Fruit fly (Drosophila melanogaster) whole organism, embryonic: ENCODE results near the gene Rhp.
A peak's percentile ranks its signal among the peaks of the same experiment; 100 is the strongest.

Experiments
- Blimp-1 ChIP-seq: fragments of 200-800 bp; sonication (Bioruptor generic); optimal IDR thresholded peaks from 3 replicates; lab custom pipeline; 2018; ENCODE audit warnings: missing biosample characterization, missing genetic modification characterization, mild to moderate bottlenecking, moderate library complexity, missing genetic modification reagents
- BtbVII ChIP-seq: fragments of 200-800 bp; sonication (Bioruptor generic); optimal IDR thresholded peaks from 3 replicates; lab custom pipeline; 2017; ENCODE audit warnings: missing biosample characterization, mild to moderate bottlenecking, missing genetic modification characterization
- CG10959 ChIP-seq: fragments of 200-800 bp; sonication (Bioruptor generic); IDR thresholded peaks from 2 replicates; pipeline ENCODE4 v1.3.6; 2022; ENCODE audit warnings: missing biosample characterization, missing genetic modification characterization
- CG10979 ChIP-seq: fragments of 200-800 bp; sonication (Bioruptor generic); optimal IDR thresholded peaks from 2 replicates; lab custom pipeline; 2018; ENCODE audit warnings: missing biosample characterization, mild to moderate bottlenecking, missing genetic modification characterization, moderate library complexity
- CG11696 ChIP-seq: fragments of 200-800 bp; sonication (Bioruptor generic); IDR thresholded peaks from 2 replicates; pipeline ENCODE4 v1.3.6; 2022; ENCODE audit warnings: missing biosample characterization, missing genetic modification characterization
- CG12769 ChIP-seq: fragments of 200-800 bp; sonication (Bioruptor generic); optimal IDR thresholded peaks from 2 replicates; lab custom pipeline; 2019; ENCODE audit warnings: missing biosample characterization, mild to moderate bottlenecking, missing genetic modification characterization, moderate library complexity
- CG13287 ChIP-seq: fragments of 200-800 bp; sonication (Bioruptor generic); IDR thresholded peaks from 2 replicates; pipeline ENCODE4 v1.3.6; 2022; ENCODE audit warnings: missing biosample characterization, missing genetic modification characterization; ENCODE audit not compliant: partially characterized antibody
- CG13424 ChIP-seq: fragments of 200-800 bp; sonication (Bioruptor generic); optimal IDR thresholded peaks from 2 replicates; lab custom pipeline; 2019; ENCODE audit warnings: missing biosample characterization, mild to moderate bottlenecking, missing genetic modification characterization, moderate library complexity
- CG17359 ChIP-seq: fragments of 200-800 bp; sonication (Bioruptor generic); optimal IDR thresholded peaks from 3 replicates; lab custom pipeline; 2018; ENCODE audit warnings: missing biosample characterization, mild to moderate bottlenecking, missing genetic modification characterization, moderate library complexity
- CG17912 ChIP-seq: fragments of 200-800 bp; sonication (Bioruptor generic); optimal IDR thresholded peaks from 2 replicates; lab custom pipeline; 2018; ENCODE audit warnings: missing biosample characterization, mild to moderate bottlenecking, missing genetic modification characterization
- CG18619 ChIP-seq: fragments of 200-800 bp; sonication (Bioruptor generic); optimal IDR thresholded peaks from 3 replicates; lab custom pipeline; 2017; ENCODE audit warnings: missing biosample characterization, mild to moderate bottlenecking, missing genetic modification characterization
- CG2199 ChIP-seq: fragments of 200-800 bp; sonication (Bioruptor generic); IDR thresholded peaks from 3 replicates; pipeline ENCODE4 v1.3.6; 2022; ENCODE audit warnings: missing biosample characterization, missing genetic modification characterization
- CG4360 ChIP-seq: fragments of 200-800 bp; sonication (Bioruptor generic); IDR thresholded peaks from 2 replicates; pipeline ENCODE4 v1.3.6; 2022; ENCODE audit warnings: missing biosample characterization, missing genetic modification characterization
- CG5180 ChIP-seq: fragments of 200-800 bp; sonication (Bioruptor generic); optimal IDR thresholded peaks from 3 replicates; lab custom pipeline; 2017; ENCODE audit warnings: missing biosample characterization, missing genetic modification characterization, mild to moderate bottlenecking, moderate library complexity, missing genetic modification reagents
- CG6813 ChIP-seq: fragments of 200-800 bp; sonication (Bioruptor generic); optimal IDR thresholded peaks from 2 replicates; lab custom pipeline; 2017; ENCODE audit warnings: missing biosample characterization, missing genetic modification characterization, mild to moderate bottlenecking, moderate library complexity, missing genetic modification reagents
- CG7357 ChIP-seq: fragments of 200-800 bp; sonication (Bioruptor generic); IDR thresholded peaks from 3 replicates; pipeline ENCODE4 v1.3.6; 2022; ENCODE audit warnings: missing biosample characterization, missing genetic modification characterization
- CG9797 ChIP-seq: fragments of 200-800 bp; sonication (Bioruptor generic); optimal IDR thresholded peaks from 3 replicates; lab custom pipeline; 2018; ENCODE audit warnings: missing biosample characterization, mild to moderate bottlenecking, missing genetic modification characterization
- CHES-1-like ChIP-seq: fragments of 200-800 bp; sonication (Bioruptor generic); optimal IDR thresholded peaks from 2 replicates; lab custom pipeline; 2016; ENCODE audit warnings: missing biosample characterization, missing genetic modification characterization
- CTCF ChIP-seq: fragments of 200-800 bp; sonication (Bioruptor generic); optimal IDR thresholded peaks from 2 replicates; lab custom pipeline; 2017; ENCODE audit warnings: missing biosample characterization, mild to moderate bottlenecking, missing genetic modification characterization, moderate library complexity
- D19A ChIP-seq: fragments of 200-800 bp; optimal IDR thresholded peaks from 3 replicates; lab custom pipeline; 2019; ENCODE audit warnings: missing biosample characterization, mild to moderate bottlenecking, missing genetic modification characterization, moderate library complexity
- Deaf1 ChIP-seq: fragments of 200-800 bp; optimal IDR thresholded peaks from 3 replicates; lab custom pipeline; 2019; ENCODE audit warnings: missing biosample characterization, mild to moderate bottlenecking, missing genetic modification characterization, moderate library complexity
- Dp ChIP-seq: fragments of 200-800 bp; sonication (Bioruptor generic); optimal IDR thresholded peaks from 2 replicates; lab custom pipeline; 2018; ENCODE audit warnings: missing biosample characterization, mild to moderate bottlenecking, missing genetic modification characterization, moderate library complexity
- Eip74EF ChIP-seq, 2 experiments: fragments of 200-800 bp in 1 of 2; fragments of >200 bp in 1 of 2; sonication (Bioruptor generic) in 1 of 2; optimal IDR thresholded peaks; 2 replicates each; lab custom pipeline; 2017 to 2019; ENCODE audit warnings: missing biosample characterization in 2 of 2, missing genetic modification characterization in 2 of 2, mild to moderate bottlenecking in 1 of 2, moderate library complexity in 1 of 2
- Ets65A ChIP-seq: fragments of 200-800 bp; sonication (Bioruptor generic); peaks from one replicate; lab custom pipeline; 2016; ENCODE audit warnings: missing biosample characterization, missing genetic modification characterization
- MBD-R2 ChIP-seq: fragments of 200-800 bp; sonication (Bioruptor generic); IDR thresholded peaks from 2 replicates; pipeline ENCODE4 v1.3.6; 2022; ENCODE audit warnings: missing biosample characterization, missing genetic modification characterization
- Med ChIP-seq: fragments of 200-800 bp; sonication (Bioruptor generic); peaks from one replicate; lab custom pipeline; 2016; ENCODE audit warnings: missing biosample characterization, missing genetic modification characterization, mild to moderate bottlenecking, inconsistent platforms, moderate library complexity
- Sin3A ChIP-seq: fragments of >200 bp; optimal IDR thresholded peaks from 2 replicates; lab custom pipeline; 2018
- Stat92E ChIP-seq, 3 experiments: fragments of >200 bp in 2 of 3; fragments of 200-800 bp in 1 of 3; sonication (Bioruptor generic) in 1 of 3; optimal IDR thresholded peaks; 2 replicates each; lab custom pipeline; 2017 to 2019; ENCODE audit warnings: missing biosample characterization in 3 of 3, missing genetic modification characterization in 3 of 3, mild to moderate bottlenecking in 1 of 3, moderate library complexity in 1 of 3
- TFAM ChIP-seq: fragments of 200-800 bp; sonication (Bioruptor generic); optimal IDR thresholded peaks from 2 replicates; lab custom pipeline; 2017; ENCODE audit warnings: missing biosample characterization, missing genetic modification characterization, inconsistent platforms
- Trl ChIP-seq, 3 experiments: fragments of >200 bp in 2 of 3; fragments of 200-800 bp in 1 of 3; sonication (Bioruptor generic) in 1 of 3; optimal IDR thresholded peaks; 2 replicates in 1 of 3; 3 replicates in 2 of 3; lab custom pipeline; 2016 to 2017; ENCODE audit warnings: missing biosample characterization in 1 of 3, missing genetic modification characterization in 1 of 3
- Xrp1 ChIP-seq: fragments of 200-800 bp; sonication (Bioruptor generic); IDR thresholded peaks from 2 replicates; pipeline ENCODE4 v1.3.6; 2022; ENCODE audit warnings: missing biosample characterization, missing genetic modification characterization
- abd-A ChIP-seq: fragments of 200-800 bp; sonication (Bioruptor generic); optimal IDR thresholded peaks from 3 replicates; lab custom pipeline; 2019; ENCODE audit warnings: missing biosample characterization, mild to moderate bottlenecking, missing genetic modification characterization, moderate library complexity
- cg ChIP-seq: fragments of 200-800 bp; sonication (Bioruptor generic); optimal IDR thresholded peaks from 3 replicates; lab custom pipeline; 2019; ENCODE audit warnings: missing biosample characterization, mild to moderate bottlenecking, missing genetic modification characterization, moderate library complexity
- chinmo ChIP-seq: fragments of 200-800 bp; sonication (Bioruptor generic); IDR thresholded peaks from 4 replicates; pipeline ENCODE4 v1.3.6; 2022; ENCODE audit warnings: missing biosample characterization, missing genetic modification characterization; ENCODE audit not compliant: partially characterized antibody
- ci ChIP-seq: fragments of 200-800 bp; sonication (Bioruptor generic); IDR thresholded peaks from 3 replicates; pipeline ENCODE4 v1.3.6; 2022; ENCODE audit warnings: missing biosample characterization, missing genetic modification characterization
- gfzf ChIP-seq: fragments of 200-800 bp; sonication (Bioruptor generic); optimal IDR thresholded peaks from 2 replicates; lab custom pipeline; 2016; ENCODE audit warnings: missing biosample characterization, mild to moderate bottlenecking, missing genetic modification characterization, moderate library complexity
- hb ChIP-seq: fragments of 200-800 bp; sonication (Bioruptor generic); IDR thresholded peaks from 3 replicates; pipeline ENCODE4 v1.3.6; 2022; ENCODE audit warnings: missing biosample characterization, missing genetic modification characterization; ENCODE audit not compliant: partially characterized antibody
- insv ChIP-seq, 2 experiments: fragments of 200-800 bp; sonication (Bioruptor generic); optimal IDR thresholded peaks; 3 replicates each; lab custom pipeline; 2016 to 2018; ENCODE audit warnings: missing biosample characterization in 2 of 2, missing genetic modification characterization in 2 of 2
- kni ChIP-seq: fragments of 200-800 bp; sonication (Bioruptor generic); optimal IDR thresholded peaks from 3 replicates; lab custom pipeline; 2017; ENCODE audit warnings: mild to moderate bottlenecking, missing biosample characterization, missing genetic modification reagents, missing genetic modification characterization
- lbe ChIP-seq: fragments of 200-800 bp; sonication (Bioruptor generic); optimal IDR thresholded peaks from 2 replicates; lab custom pipeline; 2016; ENCODE audit warnings: missing biosample characterization, mild to moderate bottlenecking, missing genetic modification characterization
- lola ChIP-seq, 3 experiments: fragments of >200 bp in 2 of 3; fragments of 200-800 bp in 1 of 3; sonication (Bioruptor generic) in 1 of 3; optimal IDR thresholded peaks; 2 replicates each; lab custom pipeline; 2017 to 2019; ENCODE audit warnings: missing biosample characterization in 3 of 3, missing genetic modification characterization in 3 of 3, mild to moderate bottlenecking in 1 of 3, moderate library complexity in 1 of 3
- nom ChIP-seq: fragments of 200-800 bp; sonication (Bioruptor generic); optimal IDR thresholded peaks from 2 replicates; lab custom pipeline; 2017; ENCODE audit warnings: missing biosample characterization, missing genetic modification characterization, mild to moderate bottlenecking, moderate library complexity, missing genetic modification reagents
- pros ChIP-seq: fragments of 200-800 bp; sonication (Bioruptor generic); optimal IDR thresholded peaks from 3 replicates; lab custom pipeline; 2019; ENCODE audit warnings: missing biosample characterization, mild to moderate bottlenecking, missing genetic modification characterization, moderate library complexity
- sd ChIP-seq: fragments of 200-800 bp; sonication (Bioruptor generic); optimal IDR thresholded peaks from 3 replicates; lab custom pipeline; 2018; ENCODE audit warnings: missing biosample characterization, mild to moderate bottlenecking, missing genetic modification characterization, moderate library complexity
- tna ChIP-seq: fragments of 200-800 bp; sonication (Bioruptor generic); IDR thresholded peaks from 2 replicates; pipeline ENCODE4 v1.3.6; 2022; ENCODE audit warnings: missing biosample characterization, missing genetic modification characterization; ENCODE audit not compliant: partially characterized antibody
- z ChIP-seq: fragments of 200-800 bp; sonication (Bioruptor generic); IDR thresholded peaks from 3 replicates; pipeline ENCODE4 v1.3.6; 2022; ENCODE audit warnings: missing biosample characterization, missing genetic modification characterization
- zfh2 ChIP-seq: fragments of 200-800 bp; sonication (Bioruptor generic); optimal IDR thresholded peaks from 2 replicates; lab custom pipeline; 2016; ENCODE audit warnings: missing biosample characterization, missing genetic modification characterization

The Rhp gene

dm6 chrX:15812615-15812995, 23.9 kb downstream of the Rhp start (continued):
- TF ChIP-seq CG10979 (no peak), Dp (no peak), Sin3A (no peak), MBD-R2 (GFP tag; lab: Robert Waterston, UW) (no peak), lola (GFP tag; optimal IDR thresholded peaks at IDR 0.05; lab: Kevin White, UChicago) (peak in 1 of 3 experiments; percentile 22), Xrp1 (no peak), Med (GFP tag; lab: Kevin White, UChicago) (peak; percentile 71), BtbVII (GFP tag; lab: Kevin White, UChicago) (no peak), tna (GFP tag; lab: Robert Waterston, UW) (no peak), CG6813 (no peak), CG10959 (no peak), gfzf (GFP tag; lab: Kevin White, UChicago) (no peak), CG18619 (no peak)

dm6 chrX:15813224-15813623, 24.5 kb downstream of the Rhp start:
- TF ChIP-seq CG7357 = 0 out of 3 replicates have a peak, but pooled peaks have one; percentile 14
- no peak for TF ChIP-seq hb (GFP tag; lab: Robert Waterston, UW)
- peak; percentile 62 for TF ChIP-seq lbe (GFP tag; lab: Kevin White, UChicago)
- TF ChIP-seq CG13287 (GFP tag; lab: Robert Waterston, UW) = 0 out of 2 replicates have a peak, but pooled peaks have one; percentile 11
- TF ChIP-seq Blimp-1 (GFP tag; lab: Kevin White, UChicago) = peak; percentile 33
- peak; percentile 93 for TF ChIP-seq cg
- peak; percentile 83; the same call in 2 of the 3 replicates for TF ChIP-seq CG2199
- peak; percentile 61 for TF ChIP-seq pros (GFP tag; lab: Kevin White, UChicago)
- TF ChIP-seq sd (tag; lab: Kevin White, UChicago) = peak; percentile 66
- TF ChIP-seq CG17912 = no peak
- TF ChIP-seq Trl (optimal IDR thresholded peaks at IDR 0.05; lab: Kevin White, UChicago) = peak; percentile 85 to 90
- TF ChIP-seq Trl (GFP tag; optimal IDR thresholded peaks at IDR 0.05; lab: Kevin White, UChicago) = no peak
- TF ChIP-seq Stat92E (GFP tag; optimal IDR thresholded peaks at IDR 0.05; lab: Kevin White, UChicago) = peak in 1 of 3 experiments; percentile 68
- TF ChIP-seq CHES-1-like (GFP tag; lab: Kevin White, UChicago) = no peak
- TF ChIP-seq zfh2 (GFP tag; lab: Kevin White, UChicago) = no peak
- peak; percentile 20 for TF ChIP-seq nom (GFP tag; lab: Kevin White, UChicago)
- TF ChIP-seq Eip74EF (GFP tag; optimal IDR thresholded peaks at IDR 0.05; lab: Kevin White, UChicago) = no peak
- peak; percentile 9 for TF ChIP-seq Deaf1 (tag; lab: Kevin White, UChicago)
- peak; percentile 75; the same call in 1 of the 4 replicates for TF ChIP-seq chinmo
- TF ChIP-seq D19A (tag; lab: Kevin White, UChicago) = peak; percentile 10
- no peak for TF ChIP-seq kni (GFP tag; lab: Kevin White, UChicago)
- peak; percentile 50 for TF ChIP-seq CG12769
- TF ChIP-seq ci (GFP tag; lab: Robert Waterston, UW) = 0 out of 3 replicates have a peak, but pooled peaks have one; percentile 16
- TF ChIP-seq Ets65A (GFP tag; lab: Kevin White, UChicago) = peak; percentile 5
- TF ChIP-seq Med (GFP tag; lab: Kevin White, UChicago) = peak; percentile 48
- TF ChIP-seq CG5180 (GFP tag; lab: Kevin White, UChicago) = peak; percentile 11
- no peak for TF ChIP-seq CTCF
- TF ChIP-seq TFAM (GFP tag; lab: Kevin White, UChicago) = no peak
- no peak for TF ChIP-seq CG9797 (GFP tag; lab: Kevin White, UChicago)
- no peak for TF ChIP-seq CG17359
- 0 out of 3 replicates have a peak, but pooled peaks have one; percentile 58 for TF ChIP-seq z (GFP tag; lab: Robert Waterston, UW)
- no peak for TF ChIP-seq CG13424 (tag; lab: Kevin White, UChicago)
- TF ChIP-seq CG4360 = no peak
- TF ChIP-seq CG11696 = no peak
- peak in 1 of 2 experiments; percentile 5 for TF ChIP-seq insv (GFP tag; optimal IDR thresholded peaks at IDR 0.05; lab: Kevin White, UChicago)
- peak; percentile 20 for TF ChIP-seq abd-A (tag; lab: Kevin White, UChicago)
